Worm (Caenorhabditis elegans) whole organism, L4/young adult: ENCODE results near the gene unc-26.

Source experiments
- W03F9.2 ChIP-seq: fragments of 150-350 bp; optimal IDR thresholded peaks from 2 replicates; lab custom pipeline; 2014; ENCODE audit warnings: missing biosample characterization, missing genetic modification characterization
- dao-5 ChIP-seq: sonication (generic microtip); optimal IDR thresholded peaks from 2 replicates; lab custom pipeline; 2016; ENCODE audit warnings: missing genotype, missing genetic modification characterization, moderate library complexity, missing compliant biosample characterization
- him-1 ChIP-seq: sonication (generic microtip); optimal IDR thresholded peaks from 2 replicates; lab custom pipeline; 2016; ENCODE audit warnings: missing genotype, missing genetic modification reagents, missing genetic modification characterization, missing compliant biosample characterization

ce11 chrIV:13243375-13243774, 28.9 kb downstream of the unc-26 start, which contains the start of gene JC8.4:
- no peak for TF ChIP-seq dao-5 (tag; lab: Kevin White, UChicago)
- TF ChIP-seq him-1 (tag; lab: Kevin White, UChicago): no peak
- no peak for TF ChIP-seq W03F9.2 (tag; lab: Kevin White, UChicago)
